Worm (Caenorhabditis elegans): Measurements from ENCODE around the gene B0244.15.

The B0244.15 gene

ce11 chrIII:5710676-5711075, 32.5 kb upstream of the B0244.15 start (continued):
- no peak for TF ChIP-seq ceh-28 (tag; optimal IDR thresholded peaks at IDR 0.05)
- TF ChIP-seq ceh-20 (GFP tag; IDR thresholded peaks at IDR 0.05), result 0 out of 2 replicates have a peak, but pooled peaks have one; percentile 37
- no peak for TF ChIP-seq duxl-1 (tag; optimal IDR thresholded peaks at IDR 0.05; ENCODE audit: poor library complexity)
- TF ChIP-seq lim-7 (GFP tag; IDR thresholded peaks at IDR 0.05), result no peak
- no peak for TF ChIP-seq nhr-6 (tag; optimal IDR thresholded peaks at IDR 0.05)
- no peak for TF ChIP-seq fkh-10 (GFP tag; optimal IDR thresholded peaks at IDR 0.05)
- TF ChIP-seq lin-29 (GFP tag; IDR thresholded peaks at IDR 0.05), result no peak
- no peak for TF ChIP-seq nhr-42 (GFP tag; IDR thresholded peaks at IDR 0.05)
- TF ChIP-seq lir-3 (tag; optimal IDR thresholded peaks at IDR 0.05), result no peak
- no peak for TF ChIP-seq jun-1 (tag; optimal IDR thresholded peaks at IDR 0.05)
- 0 out of 2 replicates have a peak, but pooled peaks have one; percentile 42 for TF ChIP-seq madf-9 (GFP tag; conservative IDR thresholded peaks at IDR 0.05)
- no peak for TF ChIP-seq daf-19 (GFP tag; conservative IDR thresholded peaks at IDR 0.05)
- no peak for TF ChIP-seq T20F7.1 (GFP tag; optimal IDR thresholded peaks at IDR 0.05)
- TF ChIP-seq nhr-77 (tag; optimal IDR thresholded peaks at IDR 0.05), result no peak
- TF ChIP-seq F10B5.3 (tag; optimal IDR thresholded peaks at IDR 0.05), result no peak
- no peak for TF ChIP-seq Y48G9A.11 (GFP tag; IDR thresholded peaks at IDR 0.05)
- no peak for TF ChIP-seq php-3 (GFP tag; IDR thresholded peaks at IDR 0.05)
- TF ChIP-seq nhr-102 (tag; optimal IDR thresholded peaks at IDR 0.05), result no peak
- TF ChIP-seq hlh-11 (tag; optimal IDR thresholded peaks at IDR 0.05), result peak; percentile 86
- TF ChIP-seq saeg-2 (GFP tag; IDR thresholded peaks at IDR 0.05), result no peak
- TF ChIP-seq rbr-2 (tag; optimal IDR thresholded peaks at IDR 0.05), result peak; percentile 22
- no peak for TF ChIP-seq mxl-2 (GFP tag; conservative IDR thresholded peaks at IDR 0.05)
- no peak for TF ChIP-seq attf-4 (tag; optimal IDR thresholded peaks at IDR 0.05)
- TF ChIP-seq tra-1 (GFP tag; IDR thresholded peaks at IDR 0.05), result no peak
- no peak for TF ChIP-seq dpl-1 (GFP tag; optimal IDR thresholded peaks at IDR 0.05)
- no peak for TF ChIP-seq unc-130 (GFP tag; optimal IDR thresholded peaks at IDR 0.05)
- no peak for TF ChIP-seq zip-11 (GFP tag; IDR thresholded peaks at IDR 0.05)
- no peak for TF ChIP-seq tag-97 (GFP tag; IDR thresholded peaks at IDR 0.05)
- no peak for TF ChIP-seq F49E8.2 (tag; optimal IDR thresholded peaks at IDR 0.05; ENCODE audit: borderline replicate concordance)
- TF ChIP-seq unc-62 (GFP tag; optimal IDR thresholded peaks at IDR 0.05 in 1 of 2), result peak in 1 of 2 experiments; percentile 76
- no peak for TF ChIP-seq unc-62 (tag; optimal IDR thresholded peaks at IDR 0.05)
- no peak for TF ChIP-seq R02D3.7 (tag; optimal IDR thresholded peaks at IDR 0.05)
- TF ChIP-seq unc-39 (tag; optimal IDR thresholded peaks at IDR 0.05), result no peak
- TF ChIP-seq hif-1 (tag; optimal IDR thresholded peaks at IDR 0.05), result no peak
- peak; percentile 41 for TF ChIP-seq dve-1 (tag; optimal IDR thresholded peaks at IDR 0.05; ENCODE audit: insufficient read depth)
- TF ChIP-seq F44E2.7 (GFP tag; IDR thresholded peaks at IDR 0.05), result no peak
- no peak for TF ChIP-seq nhr-10 (tag; optimal IDR thresholded peaks at IDR 0.05)
- no peak for TF ChIP-seq ces-1 (GFP tag; optimal IDR thresholded peaks at IDR 0.05)
- no peak for TF ChIP-seq ceh-44 (GFP tag; IDR thresholded peaks at IDR 0.05)
- peak; percentile 83 for TF ChIP-seq aha-1 (tag)
- no peak for TF ChIP-seq ZK337.2 (GFP tag; IDR thresholded peaks at IDR 0.05)
- TF ChIP-seq T26A8.4 (GFP tag; IDR thresholded peaks at IDR 0.05), result no peak
- TF ChIP-seq ceh-62 (tag; optimal IDR thresholded peaks at IDR 0.05), result no peak
- TF ChIP-seq zfp-3 (GFP tag; conservative IDR thresholded peaks at IDR 0.05), result no peak
- TF ChIP-seq spr-1 (tag; optimal IDR thresholded peaks at IDR 0.05), result peak; percentile 45
- no peak for TF ChIP-seq nhr-11 (tag; optimal IDR thresholded peaks at IDR 0.05)
- TF ChIP-seq ZK546.5 (tag; optimal IDR thresholded peaks at IDR 0.05), result no peak
- TF ChIP-seq nhr-48 (tag; optimal IDR thresholded peaks at IDR 0.05), result peak; percentile 64
- TF ChIP-seq lin-1 (GFP tag; IDR thresholded peaks at IDR 0.05), result no peak
- TF ChIP-seq snpc-4 (tag; optimal IDR thresholded peaks at IDR 0.05), result no peak
- peak; percentile 44 for TF ChIP-seq hlh-30 (tag; optimal IDR thresholded peaks at IDR 0.05; ENCODE audit: insufficient read depth)
- no peak for TF ChIP-seq skn-1 (tag; optimal IDR thresholded peaks at IDR 0.05)
- no peak for TF ChIP-seq Y75B8A.6 (GFP tag; IDR thresholded peaks at IDR 0.05)

Measured in whole organism, L4 larva.